Worm (Caenorhabditis elegans): ENCODE measurements around the gene cest-8.
A peak's percentile ranks its signal among the peaks of the same experiment; 100 is the strongest.

Gene cest-8

DNA sequence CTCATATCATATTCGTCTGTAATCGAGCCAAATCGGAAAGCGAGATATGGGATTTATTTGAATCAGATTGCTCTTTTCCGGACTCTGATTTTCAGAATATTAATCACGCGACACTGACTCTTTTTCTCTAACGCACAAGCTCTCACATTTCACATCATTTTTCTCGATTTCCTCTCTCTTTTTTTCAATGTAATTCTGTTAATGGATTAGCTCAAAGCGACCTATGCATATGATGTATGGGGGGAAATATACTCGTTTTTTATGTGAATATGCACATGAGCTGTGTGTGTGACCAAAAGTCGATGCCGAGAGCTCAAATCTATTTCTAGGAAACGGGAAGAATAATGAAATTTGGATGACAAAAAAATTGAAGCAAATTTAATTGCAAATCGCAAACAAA lies 18.9 kb upstream of the cest-8 start:
- TF ChIP-seq sem-4 (tag; optimal IDR thresholded peaks at IDR 0.05) (no peak), dmd-4 (tag; optimal IDR thresholded peaks at IDR 0.05) (peak; percentile 7), elt-3 (tag; optimal IDR thresholded peaks at IDR 0.05) (no peak), lsy-2 (tag; optimal IDR thresholded peaks at IDR 0.05) (peak in 1 of 2 experiments; percentile 59), lin-39 (tag; optimal IDR thresholded peaks at IDR 0.05) (no peak), C34F6.9 (tag; optimal IDR thresholded peaks at IDR 0.05) (peak; percentile 72), nhr-77 (tag; optimal IDR thresholded peaks at IDR 0.05) (no peak), mab-5 (tag; optimal IDR thresholded peaks at IDR 0.05) (no peak), sma-3 (GFP tag; optimal IDR thresholded peaks at IDR 0.05) (no peak), lin-13 (GFP tag; optimal IDR thresholded peaks at IDR 0.05) (peak; percentile 28), snpc-4 (tag; optimal IDR thresholded peaks at IDR 0.05) (no peak), ztf-4 (tag; optimal IDR thresholded peaks at IDR 0.05) (peak; percentile 3), Y55F3AM.14 (GFP tag; optimal IDR thresholded peaks at IDR 0.05) (no peak), F13H6.1 (tag; optimal IDR thresholded peaks at IDR 0.05) (no peak), mdl-1 (tag; optimal IDR thresholded peaks at IDR 0.05) (no peak), nhr-6 (tag; optimal IDR thresholded peaks at IDR 0.05) (peak; percentile 39), fos-1 (tag; optimal IDR thresholded peaks at IDR 0.05) (no peak), unc-39 (tag; optimal IDR thresholded peaks at IDR 0.05) (no peak), crh-2 (tag; optimal IDR thresholded peaks at IDR 0.05) (peak; percentile 72), nhr-11 (tag; optimal IDR thresholded peaks at IDR 0.05) (no peak), nhr-25 (tag; optimal IDR thresholded peaks at IDR 0.05) (no peak), ztf-1 (GFP tag; conservative IDR thresholded peaks at IDR 0.05) (no peak), unc-55 (GFP tag; optimal IDR thresholded peaks at IDR 0.05) (peak; percentile 9), sma-9 (GFP tag; optimal IDR thresholded peaks at IDR 0.05) (peak; percentile 54), sma-9 (tag; optimal IDR thresholded peaks at IDR 0.05) (no peak), nhr-237 (tag; optimal IDR thresholded peaks at IDR 0.05) (no peak), nhr-129 (tag; optimal IDR thresholded peaks at IDR 0.05) (peak; percentile 37), unc-62 (GFP tag; optimal IDR thresholded peaks at IDR 0.05) (no peak), nhr-21 (tag; optimal IDR thresholded peaks at IDR 0.05) (peak; percentile 33)

DNA sequence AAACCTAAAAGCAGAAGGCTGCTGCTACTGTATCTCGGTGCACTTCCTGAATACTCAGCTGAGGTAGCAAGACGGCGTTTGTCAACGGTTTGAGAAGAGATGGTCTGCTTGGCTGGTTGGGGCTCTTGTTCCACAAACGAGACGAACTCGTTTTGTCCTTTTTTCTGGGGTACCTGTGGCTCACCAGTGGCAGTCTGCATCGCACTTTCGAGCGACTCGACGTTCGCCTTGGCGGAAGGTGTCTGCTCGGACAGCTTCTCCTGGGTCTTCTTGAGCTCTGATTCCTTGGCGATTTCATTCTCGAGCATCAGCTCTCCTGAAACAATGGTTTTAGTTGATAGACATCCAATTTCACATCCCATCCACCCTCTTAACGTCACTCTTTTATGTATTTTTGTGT lies 18.0 kb upstream of the cest-8 start:
- no peak for TF ChIP-seq sma-3 (GFP tag; optimal IDR thresholded peaks at IDR 0.05)

DNA sequence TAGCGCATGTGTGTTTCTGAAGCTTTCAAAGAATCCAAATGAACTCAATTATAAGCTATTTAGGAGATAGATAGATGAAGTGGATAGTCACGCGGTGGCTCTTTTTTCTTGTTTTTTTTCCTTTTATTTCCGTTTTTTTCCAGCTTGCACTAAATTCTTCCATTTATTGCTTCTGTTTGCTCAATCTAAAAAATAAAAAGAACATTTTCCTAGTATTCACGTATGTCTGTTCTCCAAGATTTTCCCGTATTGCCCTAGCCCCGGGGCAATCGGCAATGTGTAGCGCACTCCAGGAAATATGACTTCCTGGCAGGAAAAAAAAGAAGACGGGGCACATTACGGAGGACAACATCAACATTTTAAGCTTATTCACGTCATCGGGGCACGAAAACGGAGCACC lies 17.6 kb upstream of the cest-8 start:
- TF ChIP-seq nhr-6 (tag; optimal IDR thresholded peaks at IDR 0.05) (no peak), nhr-10 (tag; optimal IDR thresholded peaks at IDR 0.05) (no peak), nhr-23 (tag; optimal IDR thresholded peaks at IDR 0.05) (no peak), C34F6.9 (tag; optimal IDR thresholded peaks at IDR 0.05) (peak; percentile 37), egl-27 (tag; optimal IDR thresholded peaks at IDR 0.05) (no peak)

DNA sequence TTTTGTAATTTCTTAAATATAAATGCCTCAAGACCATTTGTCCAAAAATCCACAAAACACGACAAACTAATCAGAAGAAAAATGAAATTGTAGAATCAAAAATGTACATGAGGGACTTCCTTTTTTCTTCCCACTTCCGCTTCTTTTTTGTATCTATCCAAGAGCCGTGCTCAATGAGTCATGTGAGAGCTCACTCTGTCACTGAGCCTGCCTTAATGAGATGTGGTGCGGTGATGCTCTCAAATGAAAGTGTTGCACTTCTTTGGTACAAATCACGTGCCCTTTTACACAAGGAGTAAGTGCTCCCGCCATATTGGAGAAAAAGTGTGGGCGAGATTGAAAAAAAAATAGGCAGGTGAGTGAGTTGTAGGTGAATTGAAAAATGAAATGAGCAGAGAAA lies 15.1 kb upstream of the cest-8 start:
- TF ChIP-seq crh-2 (tag; optimal IDR thresholded peaks at IDR 0.05): no peak
- no peak for TF ChIP-seq gmeb-1 (tag; optimal IDR thresholded peaks at IDR 0.05)
- no peak for TF ChIP-seq nhr-11 (tag; optimal IDR thresholded peaks at IDR 0.05)
- peak; percentile 51 for TF ChIP-seq sem-4 (tag; optimal IDR thresholded peaks at IDR 0.05)
- TF ChIP-seq nhr-10 (tag; optimal IDR thresholded peaks at IDR 0.05): no peak
- TF ChIP-seq lin-39 (tag; optimal IDR thresholded peaks at IDR 0.05): no peak
- TF ChIP-seq mdl-1 (tag; optimal IDR thresholded peaks at IDR 0.05): peak in 1 of 2 experiments; percentile 31
- TF ChIP-seq lin-13 (GFP tag; optimal IDR thresholded peaks at IDR 0.05): no peak
- no peak for TF ChIP-seq elt-3 (tag; optimal IDR thresholded peaks at IDR 0.05)
- TF ChIP-seq F13H6.1 (tag; optimal IDR thresholded peaks at IDR 0.05): no peak
- TF ChIP-seq ZK546.5 (tag; optimal IDR thresholded peaks at IDR 0.05): no peak
- TF ChIP-seq egl-27 (tag; optimal IDR thresholded peaks at IDR 0.05): no peak
- no peak for TF ChIP-seq nhr-77 (tag; optimal IDR thresholded peaks at IDR 0.05)
- no peak for TF ChIP-seq nhr-6 (tag; optimal IDR thresholded peaks at IDR 0.05)
- peak; percentile 16 to 25 for TF ChIP-seq lsy-2 (tag; optimal IDR thresholded peaks at IDR 0.05)
- TF ChIP-seq lin-11 (tag; optimal IDR thresholded peaks at IDR 0.05): no peak
- no peak for TF ChIP-seq unc-62 (GFP tag; optimal IDR thresholded peaks at IDR 0.05)
- TF ChIP-seq nhr-25 (tag; optimal IDR thresholded peaks at IDR 0.05): no peak
- no peak for TF ChIP-seq ztf-1 (GFP tag; conservative IDR thresholded peaks at IDR 0.05)
- no peak for TF ChIP-seq ceh-82 (tag; optimal IDR thresholded peaks at IDR 0.05)
- no peak for TF ChIP-seq blmp-1 (tag; optimal IDR thresholded peaks at IDR 0.05; ENCODE audit: insufficient read depth)
- peak; percentile 37 for TF ChIP-seq nhr-129 (tag; optimal IDR thresholded peaks at IDR 0.05)
- no peak for TF ChIP-seq nhr-237 (tag; optimal IDR thresholded peaks at IDR 0.05)
- no peak for TF ChIP-seq skn-1 (tag; optimal IDR thresholded peaks at IDR 0.05)
- TF ChIP-seq C34F6.9 (tag; optimal IDR thresholded peaks at IDR 0.05): peak; percentile 59
- TF ChIP-seq mab-5 (tag; optimal IDR thresholded peaks at IDR 0.05): no peak
- no peak for TF ChIP-seq ztf-11 (tag; optimal IDR thresholded peaks at IDR 0.05)
- no peak for TF ChIP-seq sma-3 (GFP tag; optimal IDR thresholded peaks at IDR 0.05)
- TF ChIP-seq ceh-16 (tag; optimal IDR thresholded peaks at IDR 0.05): no peak
- TF ChIP-seq dmd-4 (tag; optimal IDR thresholded peaks at IDR 0.05): no peak
- no peak for TF ChIP-seq fos-1 (tag; optimal IDR thresholded peaks at IDR 0.05)
- no peak for TF ChIP-seq R02D3.7 (tag; optimal IDR thresholded peaks at IDR 0.05)
- peak; percentile 48 for TF ChIP-seq sma-9 (GFP tag; optimal IDR thresholded peaks at IDR 0.05)
- TF ChIP-seq sma-9 (tag; optimal IDR thresholded peaks at IDR 0.05): no peak
- no peak for TF ChIP-seq unc-55 (GFP tag; optimal IDR thresholded peaks at IDR 0.05)
- no peak for TF ChIP-seq Y55F3AM.14 (GFP tag; optimal IDR thresholded peaks at IDR 0.05)
- no peak for TF ChIP-seq aly-2 (tag; optimal IDR thresholded peaks at IDR 0.05)
- TF ChIP-seq mbf-1 (tag; optimal IDR thresholded peaks at IDR 0.05): no peak
- TF ChIP-seq peb-1 (tag; optimal IDR thresholded peaks at IDR 0.05): no peak
- TF ChIP-seq nhr-23 (tag; optimal IDR thresholded peaks at IDR 0.05): no peak
- TF ChIP-seq nhr-12 (tag; optimal IDR thresholded peaks at IDR 0.05): no peak

Measured in whole organism, L2 larva.